Worm (Caenorhabditis elegans): ENCODE results near the gene Y17D7C.1.

ce11 chrV:18662333-18662732, 44.0 kb upstream of the Y17D7C.1 start:
- TF ChIP-seq ceh-32 (tag; optimal IDR thresholded peaks at IDR 0.05; ENCODE audit: poor library complexity) = no peak
- TF ChIP-seq nhr-76 (tag; optimal IDR thresholded peaks at IDR 0.05) = no peak
- no peak for TF ChIP-seq nhr-48 (tag; optimal IDR thresholded peaks at IDR 0.05)
- TF ChIP-seq dpl-1 (GFP tag; optimal IDR thresholded peaks at IDR 0.05) = no peak
- no peak for TF ChIP-seq F10B5.3 (tag; optimal IDR thresholded peaks at IDR 0.05)
- TF ChIP-seq daf-16 (GFP tag; optimal IDR thresholded peaks at IDR 0.05) = no peak
- no peak for TF ChIP-seq daf-16 (tag; optimal IDR thresholded peaks at IDR 0.05)
- no peak for TF ChIP-seq T20F7.1 (GFP tag; optimal IDR thresholded peaks at IDR 0.05)
- TF ChIP-seq mep-1 (tag; optimal IDR thresholded peaks at IDR 0.05) = no peak
- TF ChIP-seq nhr-41 (GFP tag; IDR thresholded peaks at IDR 0.05) = no peak
- TF ChIP-seq unc-62 (GFP tag; optimal IDR thresholded peaks at IDR 0.05 in 1 of 2) = no peak
- no peak for TF ChIP-seq unc-62 (tag; optimal IDR thresholded peaks at IDR 0.05)
- no peak for TF ChIP-seq egl-27 (tag; optimal IDR thresholded peaks at IDR 0.05)
- no peak for TF ChIP-seq fkh-10 (GFP tag; optimal IDR thresholded peaks at IDR 0.05)
- TF ChIP-seq madf-9 (GFP tag; conservative IDR thresholded peaks at IDR 0.05) = no peak
